Fruit fly (Drosophila melanogaster) whole organism, wandering third instar larva: ENCODE results near the gene upd2.

Experiments used
- Abd-B ChIP-seq: fragments of >200 bp; optimal IDR thresholded peaks from 2 replicates; lab custom pipeline; 2017; ENCODE audit warnings: missing biosample characterization, missing genetic modification characterization
- Dfd ChIP-seq: fragments of >200 bp; optimal IDR thresholded peaks from 2 replicates; lab custom pipeline; 2017; ENCODE audit warnings: missing biosample characterization, missing genetic modification characterization
- Dif ChIP-seq: fragments of 200-275, 200-300 bp; sonication (Bioruptor generic); optimal IDR thresholded peaks from 2 replicates; lab custom pipeline; 2018; ENCODE audit warnings: missing biosample characterization, missing genetic modification characterization; ENCODE audit not compliant: partially characterized antibody
- Hnf4 ChIP-seq: fragments of 200-800 bp; sonication (Bioruptor generic); optimal IDR thresholded peaks from 2 replicates; lab custom pipeline; 2016; ENCODE audit warnings: missing biosample characterization, mild to moderate bottlenecking, missing genetic modification characterization
- Hr78 ChIP-seq: fragments of >200 bp; optimal IDR thresholded peaks from 2 replicates; lab custom pipeline; 2017; ENCODE audit warnings: missing biosample characterization, missing genetic modification characterization
- Hr83 ChIP-seq: fragments of 200-300 bp; sonication (Bioruptor generic); optimal IDR thresholded peaks from 2 replicates; lab custom pipeline; 2016; ENCODE audit warnings: missing biosample characterization, mild to moderate bottlenecking, missing genetic modification characterization, moderate library complexity; ENCODE audit not compliant: poor library complexity, severe bottlenecking
- Myc ChIP-seq: fragments of >200 bp; optimal IDR thresholded peaks from 2 replicates; lab custom pipeline; 2017
- N ChIP-seq: fragments of >200 bp; optimal IDR thresholded peaks from 2 replicates; lab custom pipeline; 2018; ENCODE audit warnings: missing biosample characterization, missing external identifiers, missing genetic modification characterization
- Vsx2 ChIP-seq: fragments of 200-300, 225-300 bp; sonication (Bioruptor generic); optimal IDR thresholded peaks from 2 replicates; lab custom pipeline; 2018; ENCODE audit warnings: missing biosample characterization, missing genetic modification characterization; ENCODE audit not compliant: partially characterized antibody
- br ChIP-seq: fragments of 200-800 bp; sonication (Bioruptor generic); optimal IDR thresholded peaks from 2 replicates; lab custom pipeline; 2016; ENCODE audit warnings: missing biosample characterization, missing genetic modification characterization
- dl ChIP-seq, 2 experiments: fragments of 175-275, 200-275 bp in 1 of 2; fragments of 200-275 bp in 1 of 2; sonication (Bioruptor generic); optimal IDR thresholded peaks; lab custom pipeline; 2018; ENCODE audit warnings: mild to moderate bottlenecking in 2 of 2, missing biosample characterization in 2 of 2, missing genetic modification characterization in 2 of 2, moderate library complexity in 2 of 2; ENCODE audit not compliant: partially characterized antibody in 2 of 2, insufficient read depth in 1 of 2
- dmrt93B ChIP-seq: fragments of 200-800 bp; sonication (Bioruptor generic); optimal IDR thresholded peaks from 2 replicates; lab custom pipeline; 2018; ENCODE audit warnings: missing biosample characterization, mild to moderate bottlenecking, missing genetic modification characterization
- dsf ChIP-seq: sonication (Bioruptor generic); optimal IDR thresholded peaks from 2 replicates; lab custom pipeline; 2016; ENCODE audit warnings: missing biosample characterization, missing genetic modification characterization, borderline replicate concordance
- fru ChIP-seq: fragments of 200-800 bp; sonication (Bioruptor generic); optimal IDR thresholded peaks from 3 replicates; lab custom pipeline; 2016; ENCODE audit warnings: missing biosample characterization, mild to moderate bottlenecking, missing genetic modification characterization
- h ChIP-seq: fragments of 200-800 bp; sonication (Bioruptor generic); optimal IDR thresholded peaks from 3 replicates; lab custom pipeline; 2016; ENCODE audit warnings: missing biosample characterization, mild to moderate bottlenecking, missing genetic modification characterization
- jim ChIP-seq: fragments of 175-275, 200-325 bp; sonication (Bioruptor generic); optimal IDR thresholded peaks from 2 replicates; lab custom pipeline; 2016; ENCODE audit warnings: missing biosample characterization, mild to moderate bottlenecking, missing genetic modification characterization
- lola ChIP-seq: fragments of >200 bp; optimal IDR thresholded peaks from 2 replicates; lab custom pipeline; 2017; ENCODE audit warnings: missing biosample characterization, missing genetic modification characterization
- psq ChIP-seq: fragments of 200-800 bp; sonication (Bioruptor generic); optimal IDR thresholded peaks from 3 replicates; lab custom pipeline; 2017; ENCODE audit warnings: missing biosample characterization, mild to moderate bottlenecking, missing genetic modification characterization, moderate library complexity
- rgr ChIP-seq: fragments of 200-800 bp; sonication (Bioruptor generic); optimal IDR thresholded peaks from 3 replicates; lab custom pipeline; 2016; ENCODE audit warnings: missing biosample characterization, mild to moderate bottlenecking, missing genetic modification characterization
- woc ChIP-seq: sonication (Bioruptor generic); optimal IDR thresholded peaks from 2 replicates; lab custom pipeline; 2016; ENCODE audit warnings: missing biosample characterization, mild to moderate bottlenecking, missing genetic modification characterization

upd2 gene

dm6 chrX:18197642-18198041 lies 45.4 kb downstream of the upd2 start:
- TF ChIP-seq dsf (GFP tag; lab: Kevin White, UChicago) (no peak), Dif (no peak), Dfd (GFP tag; lab: Kevin White, UChicago) (no peak), Abd-B (GFP tag; lab: Kevin White, UChicago) (no peak), dmrt93B (GFP tag; lab: Kevin White, UChicago) (no peak), Vsx2 (GFP tag; lab: Kevin White, UChicago) (no peak), br (GFP tag; lab: Kevin White, UChicago) (no peak), psq (GFP tag; lab: Kevin White, UChicago) (no peak), Myc (lab: Kevin White, UChicago) (no peak), Hr83 (GFP tag; lab: Kevin White, UChicago) (no peak), fru (GFP tag; lab: Kevin White, UChicago) (no peak), dl (GFP tag; optimal IDR thresholded peaks at IDR 0.05; lab: Kevin White, UChicago; ENCODE audit: insufficient read depth in 1 of 2, partially characterized antibody in 2 of 2) (no peak), rgr (GFP tag; lab: Kevin White, UChicago) (no peak), lola (GFP tag; lab: Kevin White, UChicago) (no peak), woc (GFP tag; lab: Kevin White, UChicago) (no peak), Hr78 (GFP tag; lab: Kevin White, UChicago) (no peak), N (no peak), Hnf4 (no peak), h (no peak), jim (GFP tag; lab: Kevin White, UChicago) (no peak)
